Worm (Caenorhabditis elegans): ENCODE measurements around the gene T08E11.1.

T08E11.1 gene

ce11 chrII:1850840-1851294, 14.6 kb downstream of the T08E11.1 start, which contains the start of gene C52E2.3:
C52E2.3 (plus strand) TSS chrII:1851244.
- TF ChIP-seq lin-1 (GFP tag; IDR thresholded peaks at IDR 0.05) (no peak), zfp-2 (tag; optimal IDR thresholded peaks at IDR 0.05) (no peak), lin-13 (GFP tag; optimal IDR thresholded peaks at IDR 0.05) (no peak), hlh-11 (tag; optimal IDR thresholded peaks at IDR 0.05) (peak; percentile 6)

ce11 chrII:1851716-1852115, 15.4 kb downstream of the T08E11.1 start:
- TF ChIP-seq nhr-77 (tag; optimal IDR thresholded peaks at IDR 0.05): peak; percentile 94
- no peak for TF ChIP-seq ceh-62 (tag; optimal IDR thresholded peaks at IDR 0.05)
- no peak for TF ChIP-seq nhr-41 (GFP tag; IDR thresholded peaks at IDR 0.05)
- no peak for TF ChIP-seq daf-19 (GFP tag; conservative IDR thresholded peaks at IDR 0.05)
- peak; percentile 92 for TF ChIP-seq hlh-11 (tag; optimal IDR thresholded peaks at IDR 0.05)
- TF ChIP-seq T20F7.1 (GFP tag; optimal IDR thresholded peaks at IDR 0.05): no peak
- no peak for TF ChIP-seq unc-130 (GFP tag; optimal IDR thresholded peaks at IDR 0.05)
- peak; percentile 97 for TF ChIP-seq lin-1 (GFP tag; IDR thresholded peaks at IDR 0.05)
- TF ChIP-seq ceh-32 (tag; optimal IDR thresholded peaks at IDR 0.05; ENCODE audit: poor library complexity): no peak
- peak; percentile 96 for TF ChIP-seq nhr-28 (tag; optimal IDR thresholded peaks at IDR 0.05)
- no peak for TF ChIP-seq rbr-2 (tag; optimal IDR thresholded peaks at IDR 0.05)
- peak; percentile 90 for TF ChIP-seq php-3 (GFP tag; IDR thresholded peaks at IDR 0.05)
- TF ChIP-seq daf-16 (GFP tag; optimal IDR thresholded peaks at IDR 0.05): no peak
- peak; percentile 85 for TF ChIP-seq daf-16 (tag; optimal IDR thresholded peaks at IDR 0.05)
- TF ChIP-seq Y75B8A.6 (GFP tag; IDR thresholded peaks at IDR 0.05): no peak
- peak; percentile 97 for TF ChIP-seq tra-1 (GFP tag; IDR thresholded peaks at IDR 0.05)
- no peak for TF ChIP-seq nhr-25 (tag; optimal IDR thresholded peaks at IDR 0.05; ENCODE audit: borderline replicate concordance, insufficient read depth)
- TF ChIP-seq dmd-6 (GFP tag; IDR thresholded peaks at IDR 0.05): peak; percentile 99
- no peak for TF ChIP-seq F49E8.2 (tag; optimal IDR thresholded peaks at IDR 0.05; ENCODE audit: borderline replicate concordance)
- TF ChIP-seq unc-39 (tag; optimal IDR thresholded peaks at IDR 0.05): no peak
- TF ChIP-seq aha-1 (tag): peak; percentile 38
- TF ChIP-seq nhr-42 (GFP tag; IDR thresholded peaks at IDR 0.05): peak; percentile 52; the same call in 1 of the 2 replicates
- TF ChIP-seq dmd-8 (GFP tag; IDR thresholded peaks at IDR 0.05): no peak
- no peak for TF ChIP-seq madf-5 (GFP tag; IDR thresholded peaks at IDR 0.05)
- TF ChIP-seq duxl-1 (tag; optimal IDR thresholded peaks at IDR 0.05; ENCODE audit: poor library complexity): peak; percentile 87
- TF ChIP-seq lir-3 (tag; optimal IDR thresholded peaks at IDR 0.05): no peak
- TF ChIP-seq F37D6.2 (tag; optimal IDR thresholded peaks at IDR 0.05): no peak
- no peak for TF ChIP-seq nhr-10 (tag; optimal IDR thresholded peaks at IDR 0.05)
- peak; percentile 2 for TF ChIP-seq hlh-30 (tag; optimal IDR thresholded peaks at IDR 0.05; ENCODE audit: insufficient read depth)
- TF ChIP-seq nhr-102 (tag; optimal IDR thresholded peaks at IDR 0.05): no peak
- TF ChIP-seq egl-27 (tag; optimal IDR thresholded peaks at IDR 0.05): no peak
- no peak for TF ChIP-seq mes-2 (tag; optimal IDR thresholded peaks at IDR 0.05; ENCODE audit: poor library complexity, severe bottlenecking)
- TF ChIP-seq ces-1 (GFP tag; optimal IDR thresholded peaks at IDR 0.05): no peak
- no peak for TF ChIP-seq snpc-4 (tag; optimal IDR thresholded peaks at IDR 0.05)
- no peak for TF ChIP-seq lin-39 (tag; optimal IDR thresholded peaks at IDR 0.05)
- no peak for TF ChIP-seq nhr-11 (tag; optimal IDR thresholded peaks at IDR 0.05)
- no peak for TF ChIP-seq ceh-28 (tag; optimal IDR thresholded peaks at IDR 0.05)
- TF ChIP-seq lin-15B (tag; optimal IDR thresholded peaks at IDR 0.05): no peak
- TF ChIP-seq nhr-76 (tag; optimal IDR thresholded peaks at IDR 0.05): no peak
- no peak for TF ChIP-seq skn-1 (tag; optimal IDR thresholded peaks at IDR 0.05)
- TF ChIP-seq pqm-1 (tag; optimal IDR thresholded peaks at IDR 0.05): peak; percentile 99
- TF ChIP-seq attf-4 (tag; optimal IDR thresholded peaks at IDR 0.05): no peak
- peak; percentile 57 for TF ChIP-seq nhr-6 (tag; optimal IDR thresholded peaks at IDR 0.05)
- no peak for TF ChIP-seq unc-62 (GFP tag; optimal IDR thresholded peaks at IDR 0.05 in 1 of 2)
- TF ChIP-seq unc-62 (tag; optimal IDR thresholded peaks at IDR 0.05): no peak
- TF ChIP-seq mdl-1 (tag; optimal IDR thresholded peaks at IDR 0.05): peak in 1 of 2 experiments; percentile 43
- peak; percentile 34 for TF ChIP-seq jun-1 (tag; optimal IDR thresholded peaks at IDR 0.05)
- no peak for TF ChIP-seq dve-1 (tag; optimal IDR thresholded peaks at IDR 0.05; ENCODE audit: insufficient read depth)
